Fruit fly (Drosophila melanogaster): ENCODE data around the gene CG1907.

The CG1907 gene

DNA sequence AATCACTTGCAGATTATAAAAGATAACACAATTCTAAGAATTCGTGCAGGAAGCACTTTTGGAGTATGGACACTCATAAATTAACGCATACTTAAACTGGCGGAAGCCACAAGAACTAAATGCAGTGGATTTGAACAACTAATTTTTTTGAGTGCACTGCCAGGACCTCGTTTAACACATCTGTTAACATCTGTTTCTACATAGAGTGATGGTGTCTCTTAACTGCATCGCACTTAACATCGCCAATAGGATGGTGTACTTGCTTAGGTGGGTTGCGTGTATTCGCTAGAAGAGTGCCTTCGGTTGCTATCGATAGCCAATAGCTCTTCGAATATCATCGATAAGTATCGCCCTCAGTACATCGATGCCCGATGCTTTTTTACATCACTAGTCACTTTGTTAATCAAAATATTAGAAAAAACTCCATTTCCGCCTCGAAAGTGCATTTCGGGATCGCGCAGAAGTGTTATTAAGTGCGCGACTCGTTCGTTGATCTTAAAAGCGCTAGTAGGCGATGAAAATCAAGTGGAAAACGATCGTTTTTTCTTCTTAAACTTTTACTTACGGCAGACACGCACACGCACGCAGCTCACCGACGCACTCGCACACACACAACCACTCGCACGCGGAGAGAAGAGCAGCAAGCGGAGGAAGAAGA is 27.3 kb upstream of the CG1907 start, which contains the start of gene alph (continued):
- TF ChIP-seq fd96Cb (tag; optimal IDR thresholded peaks at IDR 0.05) (peak; percentile 8), grn (GFP tag; optimal IDR thresholded peaks at IDR 0.05) (peak; percentile 9), CG15011 (GFP tag; optimal IDR thresholded peaks at IDR 0.05) (no peak), Camta (GFP tag; optimal IDR thresholded peaks at IDR 0.05) (peak; percentile 48), prd (optimal IDR thresholded peaks at IDR 0.05) (no peak), prd (GFP tag; IDR thresholded peaks at IDR 0.05) (no peak), CG14441 (GFP tag; IDR thresholded peaks at IDR 0.05) (no peak), CG15696 (tag; optimal IDR thresholded peaks at IDR 0.05) (no peak), Antp (GFP tag; optimal IDR thresholded peaks at IDR 0.05) (peak; percentile 28), Rx (GFP tag; IDR thresholded peaks at IDR 0.05) (no peak), CG16815 (GFP tag; optimal IDR thresholded peaks at IDR 0.05) (no peak), fru (optimal IDR thresholded peaks at IDR 0.05) (no peak), Asciz (GFP tag; optimal IDR thresholded peaks at IDR 0.05) (peak; percentile 23), CG1602 (GFP tag; optimal IDR thresholded peaks at IDR 0.05) (peak; percentile 8), pnt (GFP tag; optimal IDR thresholded peaks at IDR 0.05) (no peak), cad (GFP tag; optimal IDR thresholded peaks at IDR 0.05) (no peak), Awh (GFP tag; IDR thresholded peaks at IDR 0.05) (no peak), sug (tag; optimal IDR thresholded peaks at IDR 0.05) (peak; percentile 19), H2.0 (GFP tag; IDR thresholded peaks at IDR 0.05) (peak; percentile 13; the same call in 1 of the 2 replicates), otp (GFP tag; IDR thresholded peaks at IDR 0.05) (no peak), CG9817 (tag; optimal IDR thresholded peaks at IDR 0.05) (no peak), H15 (GFP tag; IDR thresholded peaks at IDR 0.05) (no peak), sens (GFP tag) (peak; percentile 94), Dp (GFP tag; optimal IDR thresholded peaks at IDR 0.05) (peak; percentile 34), pfk (GFP tag; optimal IDR thresholded peaks at IDR 0.05) (no peak), shn (GFP tag; optimal IDR thresholded peaks at IDR 0.05) (peak; percentile 53), CG6689 (GFP tag; IDR thresholded peaks at IDR 0.05) (no peak), tio (GFP tag; optimal IDR thresholded peaks at IDR 0.05) (no peak), insv (GFP tag; optimal IDR thresholded peaks at IDR 0.05) (peak in 1 of 2 experiments; percentile 28), pzg (GFP tag; optimal IDR thresholded peaks at IDR 0.05) (peak; percentile 92), ssp (GFP tag; IDR thresholded peaks at IDR 0.05) (no peak), Dek (tag; optimal IDR thresholded peaks at IDR 0.05) (peak; percentile 10), Hr78 (GFP tag; optimal IDR thresholded peaks at IDR 0.05) (no peak), al (GFP tag; IDR thresholded peaks at IDR 0.05) (no peak), Ada2b (GFP tag; IDR thresholded peaks at IDR 0.05) (peak; percentile 28; the same call in 1 of the 2 replicates), CG14667 (GFP tag; IDR thresholded peaks at IDR 0.05) (no peak), en (GFP tag; optimal IDR thresholded peaks at IDR 0.05) (no peak), her (GFP tag; optimal IDR thresholded peaks at IDR 0.05) (no peak), CG7786 (GFP tag; optimal IDR thresholded peaks at IDR 0.05) (peak; percentile 36), CG14710 (tag; optimal IDR thresholded peaks at IDR 0.05) (peak; percentile 69), CG13624 (GFP tag; optimal IDR thresholded peaks at IDR 0.05) (peak; percentile 40), CG8281 (tag; optimal IDR thresholded peaks at IDR 0.05) (no peak), CG10959 (GFP tag; IDR thresholded peaks at IDR 0.05) (no peak), dm (GFP tag; optimal IDR thresholded peaks at IDR 0.05) (peak; percentile 64), CG12219 (GFP tag; optimal IDR thresholded peaks at IDR 0.05) (no peak), Nf-YA (GFP tag; IDR thresholded peaks at IDR 0.05) (no peak), CG18476 (GFP tag; optimal IDR thresholded peaks at IDR 0.05) (peak; percentile 8), CG13424 (tag; optimal IDR thresholded peaks at IDR 0.05) (no peak), CoRest (tag; optimal IDR thresholded peaks at IDR 0.05) (peak; percentile 37), HLH3B (GFP tag; IDR thresholded peaks at IDR 0.05) (peak; percentile 37; the same call in 1 of the 2 replicates), inv (GFP tag; IDR thresholded peaks at IDR 0.05; ENCODE audit: partially characterized antibody) (peak; percentile 97)
